Fruit fly (Drosophila melanogaster): Measurements from ENCODE around the gene fu.

The fu gene

DNA sequence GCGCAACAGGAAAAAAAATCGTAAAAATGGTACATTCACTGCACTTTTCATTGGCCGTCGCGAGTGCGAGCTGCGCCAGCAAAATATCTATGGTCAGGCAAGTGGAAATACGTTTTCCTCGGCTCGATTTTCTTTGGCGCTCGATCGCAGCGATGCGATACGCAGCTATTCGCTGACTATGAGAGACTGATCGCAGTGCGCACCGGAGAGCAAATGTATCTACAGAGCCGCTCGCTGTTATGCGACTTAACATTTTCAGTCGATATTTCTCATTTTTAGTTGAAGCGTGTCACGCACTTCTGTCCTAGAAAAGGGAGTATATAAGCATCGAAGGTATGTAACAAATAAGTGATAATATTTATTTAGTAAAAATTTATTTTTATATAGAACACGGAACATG, 22.8 kb upstream of the fu start, which contains the start of gene wgn (continued):
- TF ChIP-seq zfh1 (GFP tag; IDR thresholded peaks at IDR 0.05) (0 out of 3 replicates have a peak, but pooled peaks have one; percentile 27), amos (GFP tag; IDR thresholded peaks at IDR 0.05; ENCODE audit: partially characterized antibody) (peak; percentile 75), hkb (optimal IDR thresholded peaks at IDR 0.05) (no peak), hkb (GFP tag; IDR thresholded peaks at IDR 0.05) (0 out of 2 replicates have a peak, but pooled peaks have one; percentile 8), CG16813 (GFP tag; IDR thresholded peaks at IDR 0.05; ENCODE audit: partially characterized antibody) (peak; percentile 77), bbx (GFP tag; IDR thresholded peaks at IDR 0.05; ENCODE audit: partially characterized antibody) (peak; percentile 92), tna (GFP tag; IDR thresholded peaks at IDR 0.05; ENCODE audit: partially characterized antibody) (peak; percentile 24; the same call in 1 of the 2 replicates), CG12236 (GFP tag; optimal IDR thresholded peaks at IDR 0.05) (no peak), ci (GFP tag; IDR thresholded peaks at IDR 0.05) (peak; percentile 58; the same call in 2 of the 3 replicates), grn (GFP tag; optimal IDR thresholded peaks at IDR 0.05) (peak; percentile 24), HLHmδ (GFP tag; optimal IDR thresholded peaks at IDR 0.05) (peak; percentile 14), wek (GFP tag; optimal IDR thresholded peaks at IDR 0.05) (no peak), H2.0 (GFP tag; IDR thresholded peaks at IDR 0.05) (no peak), danr (GFP tag; IDR thresholded peaks at IDR 0.05) (no peak), slbo (GFP tag; IDR thresholded peaks at IDR 0.05) (0 out of 2 replicates have a peak, but pooled peaks have one; percentile 6), ken (GFP tag; IDR thresholded peaks at IDR 0.05) (0 out of 3 replicates have a peak, but pooled peaks have one; percentile 7), gcm (GFP tag; optimal IDR thresholded peaks at IDR 0.05) (no peak), insv (GFP tag; optimal IDR thresholded peaks at IDR 0.05) (no peak), mld (GFP tag; IDR thresholded peaks at IDR 0.05; ENCODE audit: partially characterized antibody) (peak; percentile 71; the same call in 2 of the 3 replicates), HLH4C (GFP tag; IDR thresholded peaks at IDR 0.05; ENCODE audit: partially characterized antibody) (peak; percentile 74; the same call in 2 of the 3 replicates), CG4707 (GFP tag; optimal IDR thresholded peaks at IDR 0.05) (no peak), CG14860 (GFP tag; IDR thresholded peaks at IDR 0.05; ENCODE audit: partially characterized antibody) (peak; percentile 54), CG7963 (GFP tag; IDR thresholded peaks at IDR 0.05; ENCODE audit: partially characterized antibody) (peak; percentile 60; the same call in 2 of the 3 replicates), Jarid2 (GFP tag; optimal IDR thresholded peaks at IDR 0.05) (peak; percentile 95), CG32532 (GFP tag; IDR thresholded peaks at IDR 0.05) (peak; percentile 33; the same call in 1 of the 2 replicates), crol (GFP tag; IDR thresholded peaks at IDR 0.05) (no peak), ato (GFP tag; IDR thresholded peaks at IDR 0.05; ENCODE audit: partially characterized antibody) (peak; percentile 13; the same call in 1 of the 2 replicates)

DNA sequence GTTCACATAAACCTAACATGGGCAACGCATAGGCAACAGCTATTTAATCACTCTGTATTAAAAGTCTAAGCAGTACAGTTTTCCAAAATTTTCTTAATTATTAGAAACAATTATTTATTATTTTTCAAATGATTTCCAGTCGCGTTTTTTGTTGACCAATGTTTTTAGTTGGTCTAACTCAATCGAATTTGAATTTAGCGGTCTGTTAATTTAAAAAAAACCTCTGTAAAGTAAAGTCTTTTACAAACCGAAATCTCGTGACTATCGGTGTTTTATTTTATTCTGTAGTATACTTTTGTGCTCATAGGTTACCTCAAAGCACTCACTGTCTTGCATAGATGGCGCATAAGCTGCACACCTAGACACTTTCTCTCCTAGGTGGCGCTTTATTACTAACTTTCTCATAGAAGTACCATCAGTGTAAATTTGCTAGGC, 22.4 kb upstream of the fu start:
- TF ChIP-seq CG6765 (GFP tag; optimal IDR thresholded peaks at IDR 0.05) (no peak), CG6689 (GFP tag; IDR thresholded peaks at IDR 0.05) (no peak), CG4282 (GFP tag; optimal IDR thresholded peaks at IDR 0.05) (no peak), CG12219 (GFP tag; optimal IDR thresholded peaks at IDR 0.05) (no peak), Max (GFP tag; optimal IDR thresholded peaks at IDR 0.05) (no peak), CG6254 (GFP tag; optimal IDR thresholded peaks at IDR 0.05) (no peak), vfl (GFP tag; optimal IDR thresholded peaks at IDR 0.05) (no peak), tap (tag; optimal IDR thresholded peaks at IDR 0.05) (no peak), corto (GFP tag; optimal IDR thresholded peaks at IDR 0.05) (no peak), Dek (tag; optimal IDR thresholded peaks at IDR 0.05) (peak; percentile 28), sima (GFP tag; optimal IDR thresholded peaks at IDR 0.05) (no peak), CG17612 (GFP tag; IDR thresholded peaks at IDR 0.05) (no peak), Mes4 (GFP tag; optimal IDR thresholded peaks at IDR 0.05) (no peak), CG32767 (GFP tag; IDR thresholded peaks at IDR 0.05) (no peak), Mad (GFP tag; optimal IDR thresholded peaks at IDR 0.05) (peak; percentile 22), Opbp (GFP tag; IDR thresholded peaks at IDR 0.05; ENCODE audit: partially characterized antibody) (peak; percentile 66), H2.0 (GFP tag; IDR thresholded peaks at IDR 0.05) (no peak), chn (GFP tag; optimal IDR thresholded peaks at IDR 0.05) (no peak), CG18262 (tag; optimal IDR thresholded peaks at IDR 0.05) (peak; percentile 13), CG15479 (GFP tag; optimal IDR thresholded peaks at IDR 0.05) (no peak), slp2 (GFP tag; optimal IDR thresholded peaks at IDR 0.05) (peak; percentile 10), Oli (tag; optimal IDR thresholded peaks at IDR 0.05) (no peak), tin (GFP tag; optimal IDR thresholded peaks at IDR 0.05) (peak; percentile 59), Abd-B (GFP tag; optimal IDR thresholded peaks at IDR 0.05) (no peak)
